Fruit fly (Drosophila melanogaster): ENCODE measurements around the gene Ran-like.

DNA sequence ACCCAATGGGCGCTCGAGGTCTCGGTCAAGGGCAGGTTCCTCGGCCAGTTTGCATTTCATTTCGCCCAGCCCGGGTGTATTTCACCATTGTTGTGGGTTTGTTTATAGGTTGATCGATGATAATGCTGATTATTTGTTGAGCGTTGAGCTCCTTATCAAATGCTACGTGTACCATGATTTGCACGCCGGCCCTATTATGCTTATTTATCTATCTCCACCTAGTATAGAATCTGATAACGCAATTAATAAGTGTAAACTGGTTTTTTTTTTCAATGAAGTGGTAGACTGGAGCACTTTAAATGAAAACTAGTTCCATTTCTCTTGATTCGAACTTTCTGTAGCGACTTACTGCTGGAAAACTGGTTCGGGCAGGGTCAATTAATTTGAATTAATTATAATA is 17.1 kb upstream of the Ran-like start:
- TF ChIP-seq Dll (optimal IDR thresholded peaks at IDR 0.05) (no peak), EcR (GFP tag; optimal IDR thresholded peaks at IDR 0.05) (no peak), pan (optimal IDR thresholded peaks at IDR 0.05) (no peak)

Measured in whole organism.